Worm (Caenorhabditis elegans) whole organism, L1 larva: ENCODE measurements around the gene mop-25.2.

Experiments
- C04F5.9 ChIP-seq: sonication (generic microtip); optimal IDR thresholded peaks from 2 replicates; lab custom pipeline; 2016; ENCODE audit warnings: missing genetic modification characterization, missing compliant biosample characterization
- C16A3.4 ChIP-seq: fragments of 150-350 bp; optimal IDR thresholded peaks from 2 replicates; lab custom pipeline; 2014; ENCODE audit warnings: missing biosample characterization, missing genetic modification characterization
- Y116A8C.19 ChIP-seq: sonication (generic microtip); optimal IDR thresholded peaks from 2 replicates; lab custom pipeline; 2016; ENCODE audit warnings: missing compliant biosample characterization, missing genetic modification characterization, borderline replicate concordance
- aha-1 ChIP-seq: fragments of 150-350 bp; optimal IDR thresholded peaks from 2 replicates; lab custom pipeline; 2014; ENCODE audit warnings: missing biosample characterization, missing genetic modification characterization
- aly-2 ChIP-seq: fragments of 150-350 bp; optimal IDR thresholded peaks from 2 replicates; lab custom pipeline; 2014; ENCODE audit warnings: missing biosample characterization, missing genetic modification characterization
- ama-1 ChIP-seq: fragments of 150-350 bp; optimal IDR thresholded peaks from 2 replicates; lab custom pipeline; 2014
- blmp-1 ChIP-seq: fragments of 150-350 bp; optimal IDR thresholded peaks from 2 replicates; lab custom pipeline; 2014; ENCODE audit warnings: missing biosample characterization, missing genetic modification characterization
- ceh-8 ChIP-seq: fragments of 200-800 bp; sonication (Bioruptor generic); optimal IDR thresholded peaks from 2 replicates; lab custom pipeline; 2018; ENCODE audit warnings: mild to moderate bottlenecking, missing genetic modification characterization, moderate library complexity, missing compliant biosample characterization
- ceh-88 ChIP-seq: fragments of 200-800 bp; sonication (Bioruptor generic); IDR thresholded peaks from 2 replicates; pipeline ENCODE4 v1.3.6; 2022; ENCODE audit warnings: missing genetic modification characterization, missing compliant biosample characterization
- ces-1 ChIP-seq: fragments of 150-350 bp; optimal IDR thresholded peaks from 2 replicates; lab custom pipeline; 2014; ENCODE audit warnings: missing biosample characterization, missing genetic modification reagents, missing genetic modification characterization
- dpl-1 ChIP-seq, 3 experiments: fragments of 150-350 bp in 2 of 3; sonication (generic microtip) in 1 of 3; optimal IDR thresholded peaks; 2 replicates each; lab custom pipeline; 2014 to 2017; ENCODE audit warnings: missing biosample characterization in 3 of 3, missing genetic modification characterization in 3 of 3, missing genetic modification reagents in 3 of 3
- egl-13 ChIP-seq: sonication (generic microtip); optimal IDR thresholded peaks from 2 replicates; lab custom pipeline; 2016; ENCODE audit warnings: missing genotype, missing genetic modification reagents, missing genetic modification characterization, missing compliant biosample characterization
- elt-2 ChIP-seq: sonication (generic microtip); optimal IDR thresholded peaks from 2 replicates; lab custom pipeline; 2016; ENCODE audit warnings: missing genetic modification characterization, mild to moderate bottlenecking, inconsistent platforms, missing compliant biosample characterization, missing genetic modification reagents
- ets-5 ChIP-seq: fragments of 200-800 bp; sonication (Bioruptor generic); IDR thresholded peaks from 2 replicates; pipeline ENCODE4 v1.3.6; 2022; ENCODE audit warnings: missing genetic modification characterization, missing compliant biosample characterization
- fkh-10 ChIP-seq: sonication (generic microtip); optimal IDR thresholded peaks from 2 replicates; lab custom pipeline; 2017; ENCODE audit warnings: missing biosample characterization, missing genetic modification reagents, missing genetic modification characterization
- grh-1 ChIP-seq: fragments of 200-800 bp; sonication (Bioruptor generic); IDR thresholded peaks from 2 replicates; pipeline ENCODE4 v1.3.6; 2022; ENCODE audit warnings: missing genetic modification reagents, missing genetic modification characterization, missing compliant biosample characterization
- hlh-17 ChIP-seq: fragments of 200-800 bp; sonication (Bioruptor generic); optimal IDR thresholded peaks from 2 replicates; lab custom pipeline; 2018; ENCODE audit warnings: missing genetic modification characterization, mild to moderate bottlenecking, missing compliant biosample characterization, moderate library complexity, borderline replicate concordance
- hlh-4 ChIP-seq: sonication (generic microtip); optimal IDR thresholded peaks from 2 replicates; lab custom pipeline; 2016; ENCODE audit warnings: mild to moderate bottlenecking, missing genetic modification characterization, missing compliant biosample characterization
- hpl-2 ChIP-seq: fragments of 150-350 bp; optimal IDR thresholded peaks from 2 replicates; lab custom pipeline; 2014; ENCODE audit warnings: missing biosample characterization, missing genetic modification reagents, missing genetic modification characterization
- irx-1 ChIP-seq: sonication (generic microtip); optimal IDR thresholded peaks from 2 replicates; lab custom pipeline; 2016; ENCODE audit warnings: missing genetic modification characterization, missing compliant biosample characterization
- isw-1 ChIP-seq: fragments of 200-800 bp; sonication (Bioruptor generic); IDR thresholded peaks from 2 replicates; pipeline ENCODE4 v1.3.6; 2022; ENCODE audit warnings: missing genetic modification characterization, missing compliant biosample characterization
- lin-13 ChIP-seq: fragments of 150-350 bp; optimal IDR thresholded peaks from 2 replicates; lab custom pipeline; 2014; ENCODE audit warnings: missing biosample characterization, missing genetic modification reagents, missing genetic modification characterization
- lin-14 ChIP-seq: fragments of 200-800 bp; sonication (Bioruptor generic); optimal IDR thresholded peaks from 2 replicates; lab custom pipeline; 2018; ENCODE audit warnings: mild to moderate bottlenecking, missing genetic modification characterization, moderate library complexity, missing compliant biosample characterization
- lin-39 ChIP-seq: fragments of 150-350 bp; optimal IDR thresholded peaks from 2 replicates; lab custom pipeline; 2014; ENCODE audit warnings: missing biosample characterization, missing genetic modification reagents, missing genetic modification characterization
- lir-3 ChIP-seq: sonication (generic microtip); optimal IDR thresholded peaks from 2 replicates; lab custom pipeline; 2016; ENCODE audit warnings: mild to moderate bottlenecking, missing genetic modification characterization, moderate library complexity, missing compliant biosample characterization; ENCODE audit not compliant: poor library complexity
- mab-9 ChIP-seq: fragments of 200-800 bp; sonication (Bioruptor generic); IDR thresholded peaks from 2 replicates; pipeline ENCODE4 v1.3.6; 2022; ENCODE audit warnings: missing genetic modification reagents, missing genetic modification characterization, missing compliant biosample characterization
- mef-2 ChIP-seq: fragments of 150-350 bp; optimal IDR thresholded peaks from 2 replicates; lab custom pipeline; 2014; ENCODE audit warnings: missing biosample characterization, missing genetic modification characterization
- mep-1 ChIP-seq: fragments of 150-350 bp; optimal IDR thresholded peaks from 2 replicates; lab custom pipeline; 2014; ENCODE audit warnings: missing biosample characterization, missing genetic modification characterization
- nhr-19 ChIP-seq: fragments of 200-800 bp; sonication (Bioruptor generic); conservative IDR thresholded peaks from 2 replicates; pipeline ENCODE4 v1.3.6; 2022; ENCODE audit warnings: missing genetic modification characterization, missing compliant biosample characterization
- nhr-28 ChIP-seq: fragments of 150-350 bp; optimal IDR thresholded peaks from 2 replicates; lab custom pipeline; 2014; ENCODE audit warnings: missing biosample characterization, missing genetic modification characterization
- nhr-77 ChIP-seq: fragments of 150-350 bp; optimal IDR thresholded peaks from 2 replicates; lab custom pipeline; 2014; ENCODE audit warnings: missing biosample characterization, missing genetic modification characterization
- nhr-84 ChIP-seq: sonication (generic microtip); optimal IDR thresholded peaks from 2 replicates; lab custom pipeline; 2017; ENCODE audit warnings: missing biosample characterization, missing genetic modification characterization
- pag-3 ChIP-seq: sonication (generic microtip); optimal IDR thresholded peaks from 2 replicates; lab custom pipeline; 2017; ENCODE audit warnings: missing genetic modification characterization, mild to moderate bottlenecking, missing compliant biosample characterization, antibody characterized with exemption, borderline replicate concordance; ENCODE audit not compliant: insufficient read depth
- pax-3 ChIP-seq: fragments of 200-800 bp; sonication (Bioruptor generic); optimal IDR thresholded peaks from 2 replicates; lab custom pipeline; 2018; ENCODE audit warnings: mild to moderate bottlenecking, missing genetic modification characterization, moderate library complexity, missing compliant biosample characterization
- pqm-1 ChIP-seq: sonication (generic microtip); optimal IDR thresholded peaks from 3 replicates; lab custom pipeline; 2017; ENCODE audit warnings: missing biosample characterization, missing genetic modification characterization
- rnt-1 ChIP-seq: sonication (generic microtip); optimal IDR thresholded peaks from 2 replicates; lab custom pipeline; 2016; ENCODE audit warnings: mild to moderate bottlenecking, missing genetic modification characterization, moderate library complexity, missing compliant biosample characterization
- skn-1 ChIP-seq: fragments of 150-350 bp; optimal IDR thresholded peaks from 2 replicates; lab custom pipeline; 2014; ENCODE audit warnings: missing biosample characterization, missing genetic modification characterization
- snpc-4 ChIP-seq: fragments of 150-350 bp; optimal IDR thresholded peaks from 2 replicates; lab custom pipeline; 2014; ENCODE audit warnings: missing biosample characterization, missing genetic modification characterization
- snu-23 ChIP-seq: sonication (generic microtip); optimal IDR thresholded peaks from 2 replicates; lab custom pipeline; 2016; ENCODE audit warnings: missing genetic modification characterization, missing compliant biosample characterization
- sptf-1 ChIP-seq: fragments of 150-350 bp; optimal IDR thresholded peaks from 2 replicates; lab custom pipeline; 2014; ENCODE audit warnings: missing biosample characterization, missing genetic modification characterization
- sup-37 ChIP-seq: fragments of 200-800 bp; sonication (Bioruptor generic); optimal IDR thresholded peaks from 2 replicates; lab custom pipeline; 2018; ENCODE audit warnings: mild to moderate bottlenecking, missing genetic modification characterization, missing compliant biosample characterization
- tbx-2 ChIP-seq: sonication (generic microtip); optimal IDR thresholded peaks from 2 replicates; lab custom pipeline; 2016; ENCODE audit warnings: missing genetic modification characterization, missing compliant biosample characterization
- tlp-1 ChIP-seq: fragments of 150-350 bp; optimal IDR thresholded peaks from 2 replicates; lab custom pipeline; 2014; ENCODE audit warnings: missing biosample characterization, missing genetic modification characterization
- unc-130 ChIP-seq: fragments of 150-350 bp; optimal IDR thresholded peaks from 2 replicates; lab custom pipeline; 2017; ENCODE audit warnings: missing biosample characterization, missing genetic modification characterization, inconsistent platforms
- unc-30 ChIP-seq: sonication (generic microtip); optimal IDR thresholded peaks from 2 replicates; lab custom pipeline; 2017; ENCODE audit warnings: missing biosample characterization, missing genetic modification characterization
- unc-62 ChIP-seq: fragments of 150-350 bp; optimal IDR thresholded peaks from 2 replicates; lab custom pipeline; 2014; ENCODE audit warnings: missing biosample characterization, missing genetic modification reagents, missing genetic modification characterization
- unc-86 ChIP-seq: sonication (generic microtip); optimal IDR thresholded peaks from 2 replicates; lab custom pipeline; 2016; ENCODE audit warnings: missing genetic modification characterization, missing compliant biosample characterization
- unc-98 ChIP-seq: fragments of 200-800 bp; sonication (Bioruptor generic); IDR thresholded peaks from 2 replicates; pipeline ENCODE4 v1.3.6; 2022; ENCODE audit warnings: missing genetic modification characterization, missing compliant biosample characterization
- vab-15 ChIP-seq: sonication (generic microtip); optimal IDR thresholded peaks from 2 replicates; lab custom pipeline; 2017; ENCODE audit warnings: missing genotype, mild to moderate bottlenecking, missing genetic modification characterization, missing compliant biosample characterization
- xbp-1 ChIP-seq: sonication (generic microtip); optimal IDR thresholded peaks from 2 replicates; lab custom pipeline; 2016; ENCODE audit warnings: missing genetic modification characterization, missing compliant biosample characterization
- zag-1 ChIP-seq: fragments of 150-350 bp; optimal IDR thresholded peaks from 2 replicates; lab custom pipeline; 2014; ENCODE audit warnings: missing biosample characterization, missing genetic modification characterization
- zip-4 ChIP-seq: fragments of 200-800 bp; sonication (Bioruptor generic); optimal IDR thresholded peaks from 2 replicates; lab custom pipeline; 2018; ENCODE audit warnings: mild to moderate bottlenecking, missing genetic modification characterization, moderate library complexity, missing compliant biosample characterization
- ztf-11 ChIP-seq, 2 experiments: sonication (generic microtip); optimal IDR thresholded peaks; 2 replicates each; lab custom pipeline; 2016 to 2017; ENCODE audit warnings: missing genetic modification characterization in 2 of 2, missing biosample characterization in 1 of 2, missing compliant biosample characterization in 1 of 2
- ztf-4 ChIP-seq: fragments of 150-350 bp; optimal IDR thresholded peaks from 2 replicates; lab custom pipeline; 2014; ENCODE audit warnings: missing biosample characterization, missing genetic modification characterization

mop-25.2 gene

DNA sequence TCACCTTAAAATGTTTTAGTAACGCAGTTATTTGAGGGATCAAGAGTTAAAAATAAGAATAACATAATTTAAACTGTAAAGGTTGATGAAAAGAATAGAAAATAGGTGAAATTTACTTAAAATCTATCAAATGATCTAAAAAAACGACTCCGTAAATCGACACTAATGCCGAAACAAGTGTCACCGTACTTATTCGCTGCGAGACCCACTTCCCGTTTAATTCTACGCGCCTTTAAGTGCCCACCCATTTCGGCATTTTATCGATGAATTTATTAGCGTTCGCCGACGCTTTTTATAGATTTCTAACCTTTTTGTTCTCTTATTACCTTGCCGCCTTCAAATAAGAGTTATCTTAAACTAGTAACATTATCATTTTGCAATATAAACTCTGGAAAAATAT lies 42.6 kb upstream of the mop-25.2 start, which contains the start of the genes Y53C12B.1 and nos-3:
Gene Y53C12B.1 (minus strand): TSS at position 10 of the 400 bp plus-strand sequence.
Gene nos-3 (plus strand): TSS at position 248 of the 400 bp plus-strand sequence.
- TF ChIP-seq xbp-1 (tag; lab: Kevin White, UChicago) (peak; percentile 80), hlh-4 (tag; lab: Kevin White, UChicago) (no peak), hpl-2 (no peak), ama-1 (no peak), skn-1 (tag; lab: Kevin White, UChicago) (peak; percentile 82), dpl-1 (GFP tag; optimal IDR thresholded peaks at IDR 0.05; lab: Kevin White, UChicago) (peak; percentile 71 to 81 (median 78)), ceh-88 (GFP tag; lab: Robert Waterston, UW) (no peak), aly-2 (tag; lab: Kevin White, UChicago) (peak; percentile 65), ztf-4 (tag; lab: Kevin White, UChicago) (no peak), aha-1 (tag; lab: Kevin White, UChicago) (no peak), ceh-8 (peak; percentile 22), rnt-1 (tag; lab: Kevin White, UChicago) (peak; percentile 83), unc-130 (peak; percentile 73), C16A3.4 (peak; percentile 90), ztf-11 (tag; optimal IDR thresholded peaks at IDR 0.05; lab: Kevin White, UChicago) (no peak), grh-1 (peak; percentile 63), lin-39 (tag; lab: Kevin White, UChicago) (peak; percentile 55), tbx-2 (tag; lab: Kevin White, UChicago) (peak; percentile 75), unc-62 (no peak), blmp-1 (tag; lab: Kevin White, UChicago) (peak; percentile 74), nhr-19 (GFP tag; lab: Robert Waterston, UW) (peak; percentile 82), C04F5.9 (tag; lab: Kevin White, UChicago) (peak; percentile 18), mab-9 (GFP tag; lab: Robert Waterston, UW) (no peak), hlh-17 (GFP tag; lab: Kevin White, UChicago) (no peak), fkh-10 (GFP tag; lab: Kevin White, UChicago) (peak; percentile 27), tlp-1 (tag; lab: Kevin White, UChicago) (no peak), ets-5 (GFP tag; lab: Robert Waterston, UW) (no peak), sptf-1 (no peak), mep-1 (tag; lab: Kevin White, UChicago) (peak; percentile 61), lir-3 (tag; lab: Kevin White, UChicago) (peak; percentile 63), vab-15 (peak; percentile 41), irx-1 (tag; lab: Kevin White, UChicago) (peak; percentile 68), unc-98 (no peak), pqm-1 (tag; lab: Kevin White, UChicago) (no peak), unc-86 (tag; lab: Kevin White, UChicago) (peak; percentile 71), elt-2 (tag; lab: Kevin White, UChicago) (peak; percentile 28), egl-13 (peak; percentile 39), ces-1 (GFP tag; lab: Kevin White, UChicago) (no peak), mef-2 (tag; lab: Kevin White, UChicago) (no peak), zag-1 (tag; lab: Kevin White, UChicago) (no peak), sup-37 (GFP tag; lab: Kevin White, UChicago) (no peak), lin-14 (GFP tag; lab: Kevin White, UChicago) (peak; percentile 80), unc-30 (tag; lab: Kevin White, UChicago) (no peak), snpc-4 (tag; lab: Kevin White, UChicago) (peak; percentile 27), nhr-77 (tag; lab: Kevin White, UChicago) (peak; percentile 69), lin-13 (GFP tag; lab: Kevin White, UChicago) (peak; percentile 64), Y116A8C.19 (tag; lab: Kevin White, UChicago) (no peak), isw-1 (GFP tag; lab: Robert Waterston, UW) (peak; percentile 89), nhr-28 (tag; lab: Kevin White, UChicago) (no peak), pax-3 (tag; lab: Kevin White, UChicago) (peak; percentile 28), zip-4 (GFP tag; lab: Kevin White, UChicago) (no peak), nhr-84 (tag; lab: Kevin White, UChicago) (no peak), snu-23 (peak; percentile 89), pag-3 (tag; lab: Kevin White, UChicago) (no peak)
